Worm (Caenorhabditis elegans) whole organism, L1 larva: ENCODE data around the gene ubc-1.

Experiments
- C16A3.4 ChIP-seq: fragments of 150-350 bp; optimal IDR thresholded peaks from 2 replicates; lab custom pipeline; 2014; ENCODE audit warnings: missing biosample characterization, missing genetic modification characterization
- C34B4.2 ChIP-seq: sonication (generic microtip); optimal IDR thresholded peaks from 2 replicates; lab custom pipeline; 2017; ENCODE audit warnings: mild to moderate bottlenecking, missing genetic modification characterization, missing compliant biosample characterization
- F16B12.6 ChIP-seq: fragments of 150-350 bp; optimal IDR thresholded peaks from 2 replicates; lab custom pipeline; 2014; ENCODE audit warnings: missing biosample characterization, missing genetic modification characterization
- Y116A8C.19 ChIP-seq: sonication (generic microtip); optimal IDR thresholded peaks from 2 replicates; lab custom pipeline; 2016; ENCODE audit warnings: missing compliant biosample characterization, missing genetic modification characterization, borderline replicate concordance
- ceh-82 ChIP-seq, 3 experiments: fragments of 150-350 bp in 1 of 3; sonication (generic microtip) in 2 of 3; optimal IDR thresholded peaks; 2 replicates each; lab custom pipeline; 2014 to 2017; ENCODE audit warnings: missing biosample characterization in 3 of 3, missing genetic modification characterization in 3 of 3
- ceh-90 ChIP-seq: sonication (generic microtip); optimal IDR thresholded peaks from 2 replicates; lab custom pipeline; 2016; ENCODE audit warnings: missing genetic modification characterization, missing compliant biosample characterization
- ces-1 ChIP-seq: fragments of 150-350 bp; optimal IDR thresholded peaks from 2 replicates; lab custom pipeline; 2014; ENCODE audit warnings: missing biosample characterization, missing genetic modification reagents, missing genetic modification characterization
- dsc-1 ChIP-seq: sonication (generic microtip); optimal IDR thresholded peaks from 2 replicates; lab custom pipeline; 2016; ENCODE audit warnings: mild to moderate bottlenecking, missing genetic modification characterization, missing compliant biosample characterization
- elt-2 ChIP-seq: sonication (generic microtip); optimal IDR thresholded peaks from 2 replicates; lab custom pipeline; 2016; ENCODE audit warnings: missing genetic modification characterization, mild to moderate bottlenecking, inconsistent platforms, missing compliant biosample characterization, missing genetic modification reagents
- elt-3 ChIP-seq, 6 experiments: fragments of 150-350 bp in 1 of 6; sonication (generic microtip); optimal IDR thresholded peaks; 2 replicates each; lab custom pipeline; 2017 to 2018; ENCODE audit warnings: missing biosample characterization in 6 of 6, missing genetic modification characterization in 6 of 6, inconsistent platforms in 1 of 6
- fkh-10 ChIP-seq: sonication (generic microtip); optimal IDR thresholded peaks from 2 replicates; lab custom pipeline; 2017; ENCODE audit warnings: missing biosample characterization, missing genetic modification reagents, missing genetic modification characterization
- fkh-8 ChIP-seq: sonication (generic microtip); optimal IDR thresholded peaks from 2 replicates; lab custom pipeline; 2016; ENCODE audit warnings: mild to moderate bottlenecking, missing genetic modification characterization, missing compliant biosample characterization
- fos-1 ChIP-seq: fragments of 150-350 bp; optimal IDR thresholded peaks from 2 replicates; lab custom pipeline; 2014; ENCODE audit warnings: missing biosample characterization, missing genetic modification characterization
- grh-1 ChIP-seq: fragments of 200-800 bp; sonication (Bioruptor generic); IDR thresholded peaks from 2 replicates; pipeline ENCODE4 v1.3.6; 2022; ENCODE audit warnings: missing genetic modification reagents, missing genetic modification characterization, missing compliant biosample characterization
- hlh-4 ChIP-seq: sonication (generic microtip); optimal IDR thresholded peaks from 2 replicates; lab custom pipeline; 2016; ENCODE audit warnings: mild to moderate bottlenecking, missing genetic modification characterization, missing compliant biosample characterization
- hpl-2 ChIP-seq: fragments of 150-350 bp; optimal IDR thresholded peaks from 2 replicates; lab custom pipeline; 2014; ENCODE audit warnings: missing biosample characterization, missing genetic modification reagents, missing genetic modification characterization
- irx-1 ChIP-seq: sonication (generic microtip); optimal IDR thresholded peaks from 2 replicates; lab custom pipeline; 2016; ENCODE audit warnings: missing genetic modification characterization, missing compliant biosample characterization
- isw-1 ChIP-seq: fragments of 200-800 bp; sonication (Bioruptor generic); IDR thresholded peaks from 2 replicates; pipeline ENCODE4 v1.3.6; 2022; ENCODE audit warnings: missing genetic modification characterization, missing compliant biosample characterization
- jun-1 ChIP-seq: fragments of 150-350 bp; optimal IDR thresholded peaks from 2 replicates; lab custom pipeline; 2014; ENCODE audit warnings: missing biosample characterization, missing genetic modification reagents, missing genetic modification characterization
- lin-14 ChIP-seq: fragments of 200-800 bp; sonication (Bioruptor generic); optimal IDR thresholded peaks from 2 replicates; lab custom pipeline; 2018; ENCODE audit warnings: mild to moderate bottlenecking, missing genetic modification characterization, moderate library complexity, missing compliant biosample characterization
- lin-35 ChIP-seq, 2 experiments: fragments of 150-350 bp; optimal IDR thresholded peaks; 2 replicates each; lab custom pipeline; 2014; ENCODE audit warnings: missing biosample characterization in 2 of 2, missing genetic modification characterization in 2 of 2, missing genetic modification reagents in 2 of 2
- lin-39 ChIP-seq: fragments of 150-350 bp; optimal IDR thresholded peaks from 2 replicates; lab custom pipeline; 2014; ENCODE audit warnings: missing biosample characterization, missing genetic modification reagents, missing genetic modification characterization
- mab-9 ChIP-seq: fragments of 200-800 bp; sonication (Bioruptor generic); IDR thresholded peaks from 2 replicates; pipeline ENCODE4 v1.3.6; 2022; ENCODE audit warnings: missing genetic modification reagents, missing genetic modification characterization, missing compliant biosample characterization
- mdl-1 ChIP-seq, 2 experiments: fragments of 150-350 bp; optimal IDR thresholded peaks; 2 replicates each; lab custom pipeline; 2014 to 2017; ENCODE audit warnings: missing biosample characterization in 2 of 2, missing genetic modification characterization in 2 of 2, inconsistent platforms in 1 of 2
- nhr-12 ChIP-seq: sonication (generic microtip); optimal IDR thresholded peaks from 2 replicates; lab custom pipeline; 2017; ENCODE audit warnings: missing biosample characterization, missing genetic modification characterization
- nhr-19 ChIP-seq: fragments of 200-800 bp; sonication (Bioruptor generic); conservative IDR thresholded peaks from 2 replicates; pipeline ENCODE4 v1.3.6; 2022; ENCODE audit warnings: missing genetic modification characterization, missing compliant biosample characterization
- nhr-237 ChIP-seq: fragments of 150-350 bp; optimal IDR thresholded peaks from 2 replicates; lab custom pipeline; 2014; ENCODE audit warnings: missing biosample characterization, missing genetic modification characterization
- nhr-28 ChIP-seq: fragments of 150-350 bp; optimal IDR thresholded peaks from 2 replicates; lab custom pipeline; 2014; ENCODE audit warnings: missing biosample characterization, missing genetic modification characterization
- nhr-77 ChIP-seq: fragments of 150-350 bp; optimal IDR thresholded peaks from 2 replicates; lab custom pipeline; 2014; ENCODE audit warnings: missing biosample characterization, missing genetic modification characterization
- nhr-85 ChIP-seq: sonication (generic microtip); peaks from one replicate; lab custom pipeline; 2016; ENCODE audit warnings: missing genetic modification characterization, inconsistent platforms, missing compliant biosample characterization
- rnt-1 ChIP-seq: sonication (generic microtip); optimal IDR thresholded peaks from 2 replicates; lab custom pipeline; 2016; ENCODE audit warnings: mild to moderate bottlenecking, missing genetic modification characterization, moderate library complexity, missing compliant biosample characterization
- sox-4 ChIP-seq: sonication (generic microtip); optimal IDR thresholded peaks from 2 replicates; lab custom pipeline; 2016; ENCODE audit warnings: missing genetic modification characterization, missing compliant biosample characterization
- sptf-1 ChIP-seq: fragments of 150-350 bp; optimal IDR thresholded peaks from 2 replicates; lab custom pipeline; 2014; ENCODE audit warnings: missing biosample characterization, missing genetic modification characterization
- swsn-7 ChIP-seq: sonication (generic microtip); optimal IDR thresholded peaks from 2 replicates; lab custom pipeline; 2016; ENCODE audit warnings: missing genetic modification characterization, missing compliant biosample characterization
- tbx-2 ChIP-seq: sonication (generic microtip); optimal IDR thresholded peaks from 2 replicates; lab custom pipeline; 2016; ENCODE audit warnings: missing genetic modification characterization, missing compliant biosample characterization
- unc-30 ChIP-seq: sonication (generic microtip); optimal IDR thresholded peaks from 2 replicates; lab custom pipeline; 2017; ENCODE audit warnings: missing biosample characterization, missing genetic modification characterization
- xbp-1 ChIP-seq: sonication (generic microtip); optimal IDR thresholded peaks from 2 replicates; lab custom pipeline; 2016; ENCODE audit warnings: missing genetic modification characterization, missing compliant biosample characterization
- zag-1 ChIP-seq: fragments of 150-350 bp; optimal IDR thresholded peaks from 2 replicates; lab custom pipeline; 2014; ENCODE audit warnings: missing biosample characterization, missing genetic modification characterization
- ztf-11 ChIP-seq, 2 experiments: sonication (generic microtip); optimal IDR thresholded peaks; 2 replicates each; lab custom pipeline; 2016 to 2017; ENCODE audit warnings: missing genetic modification characterization in 2 of 2, missing biosample characterization in 1 of 2, missing compliant biosample characterization in 1 of 2

The ubc-1 gene

DNA sequence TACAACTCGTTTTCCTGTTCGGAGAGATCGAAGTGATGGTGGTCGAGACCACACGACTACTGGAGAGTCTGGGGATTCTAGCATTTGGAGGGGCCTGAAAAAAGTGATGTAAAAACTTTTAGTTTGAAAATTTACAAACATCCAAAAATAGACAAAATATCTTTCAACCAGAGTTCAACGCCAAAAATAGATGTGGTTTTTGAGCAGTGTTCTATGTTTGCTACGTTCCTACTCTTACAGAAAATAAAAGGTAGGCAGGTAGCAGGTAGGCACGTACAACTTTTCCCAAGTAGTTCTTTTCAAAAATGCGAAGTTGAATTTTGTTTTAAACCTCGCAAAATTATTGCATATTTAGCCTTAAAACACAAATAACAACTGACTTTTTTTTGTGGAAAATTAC lies 9.6 kb downstream of the ubc-1 start, which contains the start of gene F49F1.14:
F49F1.14 (minus strand) TSS at position 101 of the 400 bp plus-strand sequence.
- no peak for TF ChIP-seq dsc-1 (tag; lab: Kevin White, UChicago)
- TF ChIP-seq C16A3.4 (tag; lab: Kevin White, UChicago) = no peak
- no peak for TF ChIP-seq isw-1
- no peak for TF ChIP-seq hpl-2 (GFP tag; lab: Kevin White, UChicago)
- TF ChIP-seq nhr-28 (tag; lab: Kevin White, UChicago) = no peak
- no peak for TF ChIP-seq unc-30 (tag; lab: Kevin White, UChicago)
- TF ChIP-seq Y116A8C.19 (tag; lab: Kevin White, UChicago) = no peak
- no peak for TF ChIP-seq rnt-1 (tag; lab: Kevin White, UChicago)
- no peak for TF ChIP-seq elt-3 (tag; optimal IDR thresholded peaks at IDR 0.05; lab: Kevin White, UChicago)
- TF ChIP-seq sptf-1 (tag; lab: Kevin White, UChicago) = no peak
- no peak for TF ChIP-seq swsn-7 (tag; lab: Kevin White, UChicago)
- no peak for TF ChIP-seq lin-39 (tag; lab: Kevin White, UChicago)
- no peak for TF ChIP-seq nhr-77 (tag; lab: Kevin White, UChicago)
- TF ChIP-seq xbp-1 = no peak
- no peak for TF ChIP-seq hlh-4 (tag; lab: Kevin White, UChicago)
- no peak for TF ChIP-seq lin-35 (GFP tag; optimal IDR thresholded peaks at IDR 0.05; lab: Kevin White, UChicago)
- TF ChIP-seq irx-1 (tag; lab: Kevin White, UChicago) = no peak
- no peak for TF ChIP-seq ceh-90 (tag; lab: Kevin White, UChicago)
- TF ChIP-seq F16B12.6 (tag; lab: Kevin White, UChicago) = no peak

DNA sequence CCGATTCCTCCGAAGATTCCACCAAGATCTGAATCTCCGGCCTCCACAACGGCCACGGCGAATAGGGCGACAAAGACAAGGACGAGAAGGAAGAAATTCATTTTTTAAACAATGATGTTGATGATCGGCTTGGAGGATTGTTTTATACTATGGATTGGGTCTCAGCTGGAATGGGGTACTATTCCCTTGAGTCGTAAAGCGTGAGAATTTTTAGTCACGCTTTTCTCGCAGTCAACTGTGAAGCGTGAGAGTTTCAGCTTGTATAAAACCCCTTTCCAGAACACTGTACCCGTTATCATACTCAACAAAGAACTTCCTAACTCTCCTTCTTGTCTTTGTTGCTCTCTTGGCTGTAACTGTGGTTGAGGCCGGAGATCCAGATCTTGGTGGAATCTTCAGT lies 11.7 kb downstream of the ubc-1 start, which contains the start of gene F49F1.15:
F49F1.15 (minus strand) TSS at position 101 of the 400 bp plus-strand sequence.
- TF ChIP-seq nhr-237 (tag; lab: Kevin White, UChicago) (no peak), jun-1 (tag; lab: Kevin White, UChicago) (no peak), nhr-77 (tag; lab: Kevin White, UChicago) (no peak), mab-9 (GFP tag; lab: Robert Waterston, UW) (no peak), sox-4 (no peak), mdl-1 (tag; optimal IDR thresholded peaks at IDR 0.05; lab: Kevin White, UChicago) (no peak), fkh-10 (GFP tag; lab: Kevin White, UChicago) (no peak), nhr-12 (tag; lab: Kevin White, UChicago) (no peak), elt-2 (no peak), zag-1 (tag; lab: Kevin White, UChicago) (no peak), tbx-2 (no peak)

DNA sequence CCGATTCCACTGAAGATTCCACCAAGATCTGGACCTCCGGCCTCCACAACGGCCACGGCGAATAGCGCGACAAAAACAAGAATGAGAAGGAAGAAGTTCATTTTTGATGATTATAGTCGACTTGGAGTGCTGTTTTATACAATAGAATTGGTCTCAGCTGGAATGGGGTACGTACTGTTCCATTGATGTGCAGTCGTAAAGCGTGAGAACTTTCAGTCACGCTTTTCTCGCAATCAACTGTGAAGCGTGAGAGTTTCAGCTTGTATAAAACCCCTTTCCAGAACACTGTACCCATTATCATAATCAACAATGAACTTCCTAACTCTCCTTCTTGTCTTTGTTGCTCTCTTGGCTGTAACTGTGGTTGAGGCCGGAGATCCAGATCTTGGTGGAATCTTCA lies 12.8 kb downstream of the ubc-1 start, which contains the start of the genes F49F1.4 and F49F1.2:
F49F1.4 (minus strand) TSS at position 101 of the 400 bp plus-strand sequence.
F49F1.2 (plus strand) TSS at position 310 of the 400 bp plus-strand sequence.
- TF ChIP-seq isw-1 = no peak
- no peak for TF ChIP-seq nhr-85 (tag; lab: Kevin White, UChicago)
- TF ChIP-seq fos-1 (tag; lab: Kevin White, UChicago) = no peak
- TF ChIP-seq ceh-82 (tag; optimal IDR thresholded peaks at IDR 0.05; lab: Kevin White, UChicago) = no peak
- no peak for TF ChIP-seq nhr-19 (GFP tag; lab: Robert Waterston, UW)
- no peak for TF ChIP-seq elt-2
- no peak for TF ChIP-seq ces-1
- TF ChIP-seq dsc-1 (tag; lab: Kevin White, UChicago) = no peak
- no peak for TF ChIP-seq C34B4.2 (tag; lab: Kevin White, UChicago)
- no peak for TF ChIP-seq fkh-8 (tag; lab: Kevin White, UChicago)
- no peak for TF ChIP-seq ztf-11 (tag; optimal IDR thresholded peaks at IDR 0.05; lab: Kevin White, UChicago)
- no peak for TF ChIP-seq nhr-12 (tag; lab: Kevin White, UChicago)
- no peak for TF ChIP-seq lin-14 (GFP tag; lab: Kevin White, UChicago)
- TF ChIP-seq mdl-1 (tag; optimal IDR thresholded peaks at IDR 0.05; lab: Kevin White, UChicago) = no peak
- TF ChIP-seq grh-1 (GFP tag; lab: Robert Waterston, UW) = no peak
